Worm (Caenorhabditis elegans): Measurements from ENCODE around the gene sri-63.

- TF ChIP-seq ama-1 (optimal IDR thresholded peaks at IDR 0.05) (no peak), F13C5.2 (tag; optimal IDR thresholded peaks at IDR 0.05) (no peak)
Observed at ce11 chrII:3303582-3303981, 16.4 kb downstream of the sri-63 start.
